Worm (Caenorhabditis elegans) whole organism, late embryonic: ENCODE measurements around the gene rab-3.

Source experiments
- nhr-11 ChIP-seq: fragments of 150-350 bp; optimal IDR thresholded peaks from 2 replicates; lab custom pipeline; 2014; ENCODE audit warnings: missing biosample characterization, missing genetic modification characterization
- pqm-1 ChIP-seq: sonication (generic microtip); optimal IDR thresholded peaks from 2 replicates; lab custom pipeline; 2016; ENCODE audit warnings: missing genetic modification characterization, missing compliant biosample characterization
- rnt-1 ChIP-seq: sonication (generic microtip); optimal IDR thresholded peaks from 2 replicates; lab custom pipeline; 2016; ENCODE audit warnings: missing genetic modification characterization, missing compliant biosample characterization
- ztf-16 ChIP-seq: sonication (generic microtip); optimal IDR thresholded peaks from 2 replicates; lab custom pipeline; 2017; ENCODE audit warnings: missing genetic modification characterization, missing compliant biosample characterization

- TF ChIP-seq ztf-16 (tag; lab: Kevin White, UChicago) (no peak), nhr-11 (tag; lab: Kevin White, UChicago) (no peak), rnt-1 (tag; lab: Kevin White, UChicago) (no peak), pqm-1 (tag; lab: Kevin White, UChicago) (no peak)
Measured at ce11 chrII:5738795-5739194, 11.1 kb upstream of the rab-3 start, which contains the start of gene hlh-14.
